Fruit fly (Drosophila melanogaster): Measurements from ENCODE around the gene primo-2.

primo-2 gene

DNA sequence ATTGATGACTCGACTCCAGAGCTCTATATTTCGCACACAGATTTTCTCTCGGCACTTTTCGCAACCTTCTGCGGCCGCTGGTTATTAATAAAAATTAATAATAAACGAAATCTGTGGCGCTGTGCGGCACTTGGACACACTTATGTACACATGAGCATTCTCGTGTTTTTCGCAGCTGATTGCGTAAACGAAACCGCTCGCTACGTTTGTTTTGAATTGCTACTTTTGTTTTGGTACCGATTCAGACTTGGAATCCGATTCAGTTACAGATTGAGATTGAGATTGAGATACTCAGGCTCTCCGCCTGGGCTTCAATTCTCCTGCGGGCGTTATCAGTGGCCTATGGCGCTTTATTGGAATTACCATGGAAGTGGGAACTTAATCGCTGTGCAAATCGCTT lies 25.7 kb downstream of the primo-2 start:
- TF ChIP-seq CG16779 (tag; optimal IDR thresholded peaks at IDR 0.05) = no peak

DNA sequence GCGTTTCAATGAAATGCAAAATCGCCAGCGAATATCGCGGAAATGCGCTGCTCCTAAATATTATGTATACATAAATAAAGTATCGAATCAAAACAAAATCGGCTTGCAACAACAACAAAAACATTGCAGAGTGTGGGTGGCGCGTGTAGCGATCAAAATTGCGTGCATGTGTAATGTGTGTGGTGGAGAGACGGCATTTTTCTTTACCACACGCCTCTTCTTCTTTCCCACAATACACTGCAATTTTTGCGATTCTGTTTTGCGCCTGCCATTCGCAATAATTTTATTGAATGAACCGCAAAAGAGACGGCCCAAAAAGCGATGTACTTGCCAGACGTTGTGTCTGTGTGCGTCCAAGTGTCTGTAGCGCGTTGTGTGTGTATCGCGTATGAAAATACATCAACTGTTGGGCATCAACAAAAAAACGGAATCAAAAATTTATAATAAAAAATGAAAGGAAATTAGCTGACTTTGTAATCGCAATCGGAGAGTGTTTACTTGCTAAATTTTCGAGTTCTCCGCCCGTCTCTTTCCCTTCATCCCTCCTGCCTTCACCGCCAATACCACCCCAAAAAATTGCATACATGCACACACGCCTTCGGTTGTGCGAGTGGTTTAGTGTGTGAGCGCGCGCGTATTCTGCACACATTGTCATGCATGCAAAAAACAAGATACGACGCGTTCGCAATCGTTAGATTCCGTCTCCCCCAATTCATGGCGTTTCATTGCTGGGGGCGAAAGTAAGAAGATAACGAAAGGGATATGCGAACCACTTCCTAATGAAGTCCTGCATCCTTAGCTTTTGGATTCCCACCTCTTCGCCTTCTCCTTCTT lies 26.8 kb downstream of the primo-2 start:
- TF ChIP-seq CG32006 (GFP tag; optimal IDR thresholded peaks at IDR 0.05) (peak; percentile 9), vri (GFP tag; optimal IDR thresholded peaks at IDR 0.05) (peak; percentile 43), Eip78C (GFP tag) (peak; percentile 55), CG16779 (tag; optimal IDR thresholded peaks at IDR 0.05) (peak; percentile 22), Hr4 (GFP tag; optimal IDR thresholded peaks at IDR 0.05) (peak; percentile 10), Gug (GFP tag; IDR thresholded peaks at IDR 0.05) (no peak), ss (GFP tag; optimal IDR thresholded peaks at IDR 0.05) (peak in 1 of 2 experiments; percentile 26), Sox14 (GFP tag; optimal IDR thresholded peaks at IDR 0.05) (no peak), dsx (GFP tag; optimal IDR thresholded peaks at IDR 0.05; ENCODE audit: poor library complexity, severe bottlenecking) (peak; percentile 37), CG10631 (GFP tag; optimal IDR thresholded peaks at IDR 0.05) (peak; percentile 4), svp (GFP tag) (peak; percentile 74), acj6 (GFP tag; optimal IDR thresholded peaks at IDR 0.05) (no peak), Met (GFP tag; optimal IDR thresholded peaks at IDR 0.05) (peak; percentile 29), salr (GFP tag; optimal IDR thresholded peaks at IDR 0.05) (peak in 1 of 2 experiments; percentile 4), achi (GFP tag; optimal IDR thresholded peaks at IDR 0.05) (no peak), CG31627 (GFP tag; optimal IDR thresholded peaks at IDR 0.05) (no peak), Eip75B (GFP tag; optimal IDR thresholded peaks at IDR 0.05) (no peak)

- no peak for TF ChIP-seq CG6276 (GFP tag; optimal IDR thresholded peaks at IDR 0.05)
- TF ChIP-seq net (GFP tag; optimal IDR thresholded peaks at IDR 0.05) = peak; percentile 15
- TF ChIP-seq CG8319 (GFP tag; optimal IDR thresholded peaks at IDR 0.05) = no peak
- peak; percentile 36 for TF ChIP-seq CG6808 (GFP tag; optimal IDR thresholded peaks at IDR 0.05)
- peak; percentile 64 for TF ChIP-seq Eip78C (GFP tag)
- no peak for TF ChIP-seq fd59A (GFP tag; optimal IDR thresholded peaks at IDR 0.05)
- TF ChIP-seq Sox14 (GFP tag; optimal IDR thresholded peaks at IDR 0.05) = peak; percentile 40
- TF ChIP-seq acj6 (GFP tag; optimal IDR thresholded peaks at IDR 0.05) = no peak
- peak; percentile 20 for TF ChIP-seq lz (GFP tag; optimal IDR thresholded peaks at IDR 0.05)
- TF ChIP-seq CG16779 (tag; optimal IDR thresholded peaks at IDR 0.05) = peak; percentile 34
- peak; percentile 34 for TF ChIP-seq CG3032 (tag; optimal IDR thresholded peaks at IDR 0.05)
- TF ChIP-seq CG6854 (GFP tag; optimal IDR thresholded peaks at IDR 0.05) = peak; percentile 29
- peak; percentile 76 for TF ChIP-seq svp (GFP tag)
- TF ChIP-seq CG9139 (GFP tag; optimal IDR thresholded peaks at IDR 0.05) = peak; percentile 47
- peak; percentile 9 for TF ChIP-seq Smox (GFP tag; optimal IDR thresholded peaks at IDR 0.05)
- TF ChIP-seq esn (GFP tag; optimal IDR thresholded peaks at IDR 0.05) = peak; percentile 7
- TF ChIP-seq topi (GFP tag; optimal IDR thresholded peaks at IDR 0.05) = peak; percentile 9
- TF ChIP-seq Sox102F (GFP tag; optimal IDR thresholded peaks at IDR 0.05) = peak; percentile 1
- peak; percentile 29 for TF ChIP-seq CG3919 (GFP tag; optimal IDR thresholded peaks at IDR 0.05)
- TF ChIP-seq vri (GFP tag; optimal IDR thresholded peaks at IDR 0.05) = peak; percentile 22
- TF ChIP-seq CG32006 (GFP tag; optimal IDR thresholded peaks at IDR 0.05) = peak; percentile 1
- TF ChIP-seq Hr38 (GFP tag; optimal IDR thresholded peaks at IDR 0.05) = no peak
- peak; percentile 36 for TF ChIP-seq CG31627 (GFP tag; optimal IDR thresholded peaks at IDR 0.05)
Observed at dm6 chr3R:13683624-13684568, 27.7 kb downstream of the primo-2 start, which contains the start of gene flfl. Gene flfl (plus strand): TSS chr3R:13683921.
